Fruit fly (Drosophila melanogaster) whole organism, wandering third instar larva: ENCODE data around the gene vri.

Experiments used
- Abd-B ChIP-seq: fragments of >200 bp; optimal IDR thresholded peaks from 2 replicates; lab custom pipeline; 2017; ENCODE audit warnings: missing biosample characterization, missing genetic modification characterization
- CG32264 ChIP-seq: fragments of 200-800 bp; sonication (Bioruptor generic); optimal IDR thresholded peaks from 2 replicates; lab custom pipeline; 2016; ENCODE audit warnings: missing biosample characterization, missing genetic modification characterization
- CG9705 ChIP-seq: fragments of 200-800 bp; sonication (Bioruptor generic); optimal IDR thresholded peaks from 2 replicates; lab custom pipeline; 2018; ENCODE audit warnings: missing biosample characterization, mild to moderate bottlenecking, missing genetic modification characterization
- CrebA ChIP-seq: fragments of 200-800 bp; sonication (Bioruptor generic); optimal IDR thresholded peaks from 2 replicates; lab custom pipeline; 2016; ENCODE audit warnings: missing biosample characterization, mild to moderate bottlenecking, missing genetic modification characterization, borderline replicate concordance
- Dfd ChIP-seq: fragments of >200 bp; optimal IDR thresholded peaks from 2 replicates; lab custom pipeline; 2017; ENCODE audit warnings: missing biosample characterization, missing genetic modification characterization
- Dif ChIP-seq: fragments of 200-275, 200-300 bp; sonication (Bioruptor generic); optimal IDR thresholded peaks from 2 replicates; lab custom pipeline; 2018; ENCODE audit warnings: missing biosample characterization, missing genetic modification characterization; ENCODE audit not compliant: partially characterized antibody
- HLH106 ChIP-seq: fragments of 200-800 bp; optimal IDR thresholded peaks from 3 replicates; lab custom pipeline; 2019; ENCODE audit warnings: missing biosample characterization, mild to moderate bottlenecking, missing genetic modification characterization, moderate library complexity
- Hnf4 ChIP-seq: fragments of 200-800 bp; sonication (Bioruptor generic); optimal IDR thresholded peaks from 2 replicates; lab custom pipeline; 2016; ENCODE audit warnings: missing biosample characterization, mild to moderate bottlenecking, missing genetic modification characterization
- Hr78 ChIP-seq: fragments of >200 bp; optimal IDR thresholded peaks from 2 replicates; lab custom pipeline; 2017; ENCODE audit warnings: missing biosample characterization, missing genetic modification characterization
- Hr83 ChIP-seq: fragments of 200-300 bp; sonication (Bioruptor generic); optimal IDR thresholded peaks from 2 replicates; lab custom pipeline; 2016; ENCODE audit warnings: missing biosample characterization, mild to moderate bottlenecking, missing genetic modification characterization, moderate library complexity; ENCODE audit not compliant: poor library complexity, severe bottlenecking
- Jra ChIP-seq: sonication (Bioruptor generic); optimal IDR thresholded peaks from 2 replicates; lab custom pipeline; 2016; ENCODE audit warnings: missing biosample characterization, missing genetic modification characterization
- Myc ChIP-seq: fragments of >200 bp; optimal IDR thresholded peaks from 2 replicates; lab custom pipeline; 2017
- N ChIP-seq: fragments of >200 bp; optimal IDR thresholded peaks from 2 replicates; lab custom pipeline; 2018; ENCODE audit warnings: missing biosample characterization, missing external identifiers, missing genetic modification characterization
- Rel ChIP-seq, 2 experiments: fragments of 200-800 bp; sonication (Bioruptor generic) in 1 of 2; optimal IDR thresholded peaks; 2 replicates in 1 of 2; 3 replicates in 1 of 2; lab custom pipeline; 2016 to 2019; ENCODE audit warnings: mild to moderate bottlenecking in 2 of 2, missing biosample characterization in 2 of 2, missing genetic modification characterization in 2 of 2, moderate library complexity in 1 of 2
- Sp1 ChIP-seq: fragments of 200-800 bp; sonication (Bioruptor generic); optimal IDR thresholded peaks from 3 replicates; lab custom pipeline; 2019; ENCODE audit warnings: missing biosample characterization, mild to moderate bottlenecking, missing genetic modification characterization, moderate library complexity
- Vsx2 ChIP-seq: fragments of 200-300, 225-300 bp; sonication (Bioruptor generic); optimal IDR thresholded peaks from 2 replicates; lab custom pipeline; 2018; ENCODE audit warnings: missing biosample characterization, missing genetic modification characterization; ENCODE audit not compliant: partially characterized antibody
- br ChIP-seq: fragments of 200-800 bp; sonication (Bioruptor generic); optimal IDR thresholded peaks from 2 replicates; lab custom pipeline; 2016; ENCODE audit warnings: missing biosample characterization, missing genetic modification characterization
- brk ChIP-seq: fragments of 200-800 bp; sonication (Bioruptor generic); optimal IDR thresholded peaks from 2 replicates; lab custom pipeline; 2016; ENCODE audit warnings: missing biosample characterization, mild to moderate bottlenecking, missing genetic modification characterization
- dl ChIP-seq, 2 experiments: fragments of 175-275, 200-275 bp in 1 of 2; fragments of 200-275 bp in 1 of 2; sonication (Bioruptor generic); optimal IDR thresholded peaks; lab custom pipeline; 2018; ENCODE audit warnings: mild to moderate bottlenecking in 2 of 2, missing biosample characterization in 2 of 2, missing genetic modification characterization in 2 of 2, moderate library complexity in 2 of 2; ENCODE audit not compliant: partially characterized antibody in 2 of 2, insufficient read depth in 1 of 2
- dmrt93B ChIP-seq: fragments of 200-800 bp; sonication (Bioruptor generic); optimal IDR thresholded peaks from 2 replicates; lab custom pipeline; 2018; ENCODE audit warnings: missing biosample characterization, mild to moderate bottlenecking, missing genetic modification characterization
- dsf ChIP-seq: sonication (Bioruptor generic); optimal IDR thresholded peaks from 2 replicates; lab custom pipeline; 2016; ENCODE audit warnings: missing biosample characterization, missing genetic modification characterization, borderline replicate concordance
- ey ChIP-seq: fragments of 200-800 bp; sonication (Bioruptor generic); optimal IDR thresholded peaks from 2 replicates; lab custom pipeline; 2016; ENCODE audit warnings: missing biosample characterization, missing genetic modification characterization
- foxo ChIP-seq, 2 experiments: fragments of 200-800 bp; sonication (Bioruptor generic); optimal IDR thresholded peaks; 2 replicates in 1 of 2; 3 replicates in 1 of 2; lab custom pipeline; 2016 to 2017; ENCODE audit warnings: missing biosample characterization in 2 of 2, missing genetic modification characterization in 2 of 2
- fru ChIP-seq: fragments of 200-800 bp; sonication (Bioruptor generic); optimal IDR thresholded peaks from 3 replicates; lab custom pipeline; 2016; ENCODE audit warnings: missing biosample characterization, mild to moderate bottlenecking, missing genetic modification characterization
- lola ChIP-seq: fragments of >200 bp; optimal IDR thresholded peaks from 2 replicates; lab custom pipeline; 2017; ENCODE audit warnings: missing biosample characterization, missing genetic modification characterization
- pan ChIP-seq: fragments of >200 bp; optimal IDR thresholded peaks from 2 replicates; lab custom pipeline; 2017
- psq ChIP-seq: fragments of 200-800 bp; sonication (Bioruptor generic); optimal IDR thresholded peaks from 3 replicates; lab custom pipeline; 2017; ENCODE audit warnings: missing biosample characterization, mild to moderate bottlenecking, missing genetic modification characterization, moderate library complexity
- rgr ChIP-seq: fragments of 200-800 bp; sonication (Bioruptor generic); optimal IDR thresholded peaks from 3 replicates; lab custom pipeline; 2016; ENCODE audit warnings: missing biosample characterization, mild to moderate bottlenecking, missing genetic modification characterization
- sage ChIP-seq: fragments of 200-800 bp; sonication (Bioruptor generic); optimal IDR thresholded peaks from 2 replicates; lab custom pipeline; 2016; ENCODE audit warnings: missing biosample characterization, mild to moderate bottlenecking, missing genetic modification characterization
- sv ChIP-seq: fragments of 200-800 bp; sonication (Bioruptor generic); optimal IDR thresholded peaks from 3 replicates; lab custom pipeline; 2016; ENCODE audit warnings: missing biosample characterization, missing genetic modification characterization
- tai ChIP-seq: sonication (Bioruptor generic); optimal IDR thresholded peaks from 2 replicates; lab custom pipeline; 2016; ENCODE audit warnings: missing biosample characterization, missing genetic modification characterization

vri gene

dm6 chr2L:5342119-5342817, 53.5 kb downstream of the vri start, which contains the start of gene Acsf2 (continued):
- TF ChIP-seq br (GFP tag; lab: Kevin White, UChicago) (peak; percentile 88), Hr78 (GFP tag; lab: Kevin White, UChicago) (no peak), brk (GFP tag; lab: Kevin White, UChicago) (peak; percentile 53), sv (GFP tag; lab: Kevin White, UChicago) (peak; percentile 93), psq (GFP tag; lab: Kevin White, UChicago) (peak; percentile 82), lola (GFP tag; lab: Kevin White, UChicago) (no peak), HLH106 (tag; lab: Kevin White, UChicago) (peak; percentile 93), Abd-B (GFP tag; lab: Kevin White, UChicago) (no peak), CG9705 (GFP tag; lab: Kevin White, UChicago) (peak; percentile 80), Rel (GFP tag; optimal IDR thresholded peaks at IDR 0.05; lab: Kevin White, UChicago) (peak; percentile 49), Rel (tag; optimal IDR thresholded peaks at IDR 0.05; lab: Kevin White, UChicago) (peak; percentile 55), Jra (peak; percentile 60), sage (no peak), Dfd (peak; percentile 68), fru (peak; percentile 89), Vsx2 (GFP tag; lab: Kevin White, UChicago) (no peak), rgr (GFP tag; lab: Kevin White, UChicago) (peak; percentile 92), tai (peak; percentile 54), CrebA (peak; percentile 19), CG32264 (peak; percentile 32)

dm6 chr2L:5345900-5346299, 57.2 kb downstream of the vri start, which contains the start of gene nompC:
Gene nompC (plus strand): TSS chr2L:5346200.
- TF ChIP-seq ey (GFP tag; lab: Kevin White, UChicago) (no peak), lola (GFP tag; lab: Kevin White, UChicago) (no peak), Rel (GFP tag; optimal IDR thresholded peaks at IDR 0.05; lab: Kevin White, UChicago) (no peak), Rel (tag; optimal IDR thresholded peaks at IDR 0.05; lab: Kevin White, UChicago) (no peak), Hnf4 (GFP tag; lab: Kevin White, UChicago) (no peak), Dfd (no peak), CG32264 (no peak), brk (GFP tag; lab: Kevin White, UChicago) (no peak), psq (GFP tag; lab: Kevin White, UChicago) (no peak), dsf (GFP tag; lab: Kevin White, UChicago) (no peak), CG9705 (GFP tag; lab: Kevin White, UChicago) (no peak), Abd-B (GFP tag; lab: Kevin White, UChicago) (no peak), dmrt93B (GFP tag; lab: Kevin White, UChicago) (no peak), tai (no peak), HLH106 (tag; lab: Kevin White, UChicago) (no peak)

dm6 chr2L:5348591-5348990, 59.8 kb downstream of the vri start:
- TF ChIP-seq dl (GFP tag; optimal IDR thresholded peaks at IDR 0.05; lab: Kevin White, UChicago; ENCODE audit: insufficient read depth in 1 of 2, partially characterized antibody in 2 of 2) (no peak), Hnf4 (GFP tag; lab: Kevin White, UChicago) (no peak), Sp1 (GFP tag; lab: Kevin White, UChicago) (no peak), CrebA (no peak), Hr78 (GFP tag; lab: Kevin White, UChicago) (no peak), Abd-B (GFP tag; lab: Kevin White, UChicago) (no peak), dmrt93B (GFP tag; lab: Kevin White, UChicago) (no peak), sv (GFP tag; lab: Kevin White, UChicago) (no peak), HLH106 (tag; lab: Kevin White, UChicago) (no peak), Hr83 (GFP tag; lab: Kevin White, UChicago) (no peak), rgr (GFP tag; lab: Kevin White, UChicago) (no peak), Dif (GFP tag; lab: Kevin White, UChicago) (no peak), foxo (GFP tag; optimal IDR thresholded peaks at IDR 0.05; lab: Kevin White, UChicago) (no peak), N (GFP tag; lab: Kevin White, UChicago) (no peak), pan (lab: Kevin White, UChicago) (no peak), Myc (lab: Kevin White, UChicago) (no peak), Vsx2 (GFP tag; lab: Kevin White, UChicago) (no peak)
